Worm (Caenorhabditis elegans): ENCODE measurements around the gene snx-14.

The snx-14 gene

DNA sequence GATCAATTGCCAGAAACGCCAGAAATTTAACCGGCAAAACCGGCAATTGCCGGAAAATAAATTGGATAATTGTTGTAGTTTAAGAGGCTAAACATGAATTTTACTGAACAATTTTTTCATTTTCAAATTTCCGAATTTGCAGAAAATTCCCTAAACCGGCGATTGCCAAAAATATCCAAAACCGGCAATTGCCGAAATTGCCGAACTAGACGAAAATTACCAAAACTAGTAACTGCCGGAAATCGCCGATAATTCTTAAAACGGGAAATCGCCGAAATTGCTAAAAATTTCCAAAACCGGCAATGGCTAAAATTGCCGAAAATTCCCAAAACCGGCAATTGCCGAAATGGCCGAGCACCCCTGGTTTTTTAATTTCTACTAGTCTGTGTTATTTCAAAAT is 51.6 kb downstream of the snx-14 start:
- TF ChIP-seq mls-2 (tag; optimal IDR thresholded peaks at IDR 0.05), result no peak
- TF ChIP-seq mep-1 (tag; optimal IDR thresholded peaks at IDR 0.05), result no peak
- no peak for TF ChIP-seq nhr-28 (tag; optimal IDR thresholded peaks at IDR 0.05)
- no peak for TF ChIP-seq nhr-76 (tag; optimal IDR thresholded peaks at IDR 0.05)
- no peak for TF ChIP-seq blmp-1 (tag; optimal IDR thresholded peaks at IDR 0.05)
- TF ChIP-seq mab-5 (tag; optimal IDR thresholded peaks at IDR 0.05), result no peak
- TF ChIP-seq unc-39 (tag; optimal IDR thresholded peaks at IDR 0.05), result no peak
- TF ChIP-seq sptf-1 (tag; optimal IDR thresholded peaks at IDR 0.05), result no peak
- no peak for TF ChIP-seq zip-8 (tag; optimal IDR thresholded peaks at IDR 0.05)
- no peak for TF ChIP-seq ceh-39 (tag; optimal IDR thresholded peaks at IDR 0.05)

DNA sequence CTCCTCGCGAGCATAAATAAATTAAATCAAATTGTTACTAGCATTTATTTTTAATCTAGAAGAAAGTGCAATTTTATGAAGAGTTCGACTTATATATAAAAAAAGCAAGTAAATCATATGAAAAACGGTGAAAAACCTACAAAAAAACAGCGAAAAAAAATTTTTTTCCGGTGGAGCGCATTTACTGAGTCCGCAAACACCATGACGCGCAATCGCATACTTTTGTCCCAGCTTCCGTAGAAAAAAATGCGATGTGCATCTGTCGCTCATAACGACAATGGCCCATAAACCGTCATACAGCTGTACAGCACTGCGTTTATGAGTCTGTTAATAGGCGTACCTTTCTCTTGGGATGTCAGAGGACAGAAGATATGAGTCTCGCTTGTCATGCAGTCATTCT is 53.8 kb downstream of the snx-14 start:
- TF ChIP-seq hlh-1 (tag; optimal IDR thresholded peaks at IDR 0.05), result no peak
- TF ChIP-seq ces-1 (GFP tag; optimal IDR thresholded peaks at IDR 0.05), result peak; percentile 30
- TF ChIP-seq ceh-43 (GFP tag; optimal IDR thresholded peaks at IDR 0.05), result no peak
- no peak for TF ChIP-seq ham-2 (GFP tag; optimal IDR thresholded peaks at IDR 0.05)
- TF ChIP-seq bed-3 (GFP tag; optimal IDR thresholded peaks at IDR 0.05), result no peak
- peak; percentile 28 for TF ChIP-seq sptf-1 (tag; optimal IDR thresholded peaks at IDR 0.05)
- TF ChIP-seq nhr-28 (tag; optimal IDR thresholded peaks at IDR 0.05), result no peak
- TF ChIP-seq lsy-2 (tag; optimal IDR thresholded peaks at IDR 0.05), result peak; percentile 32
- no peak for TF ChIP-seq blmp-1 (tag; optimal IDR thresholded peaks at IDR 0.05)
- TF ChIP-seq M03D4.4 (tag; optimal IDR thresholded peaks at IDR 0.05), result peak; percentile 8
- TF ChIP-seq nhr-12 (tag; optimal IDR thresholded peaks at IDR 0.05), result no peak
- TF ChIP-seq mep-1 (tag; optimal IDR thresholded peaks at IDR 0.05), result peak; percentile 41
- no peak for TF ChIP-seq elt-3 (tag; optimal IDR thresholded peaks at IDR 0.05)

Data from whole organism, mixed stage, embryonic.